Fruit fly (Drosophila melanogaster): ENCODE results near the gene wts.

The wts gene

dm6 chr3R:30849473-30850145 is 43.2 kb upstream of the wts start:
- TF ChIP-seq Kr (GFP tag; optimal IDR thresholded peaks at IDR 0.05) (peak; percentile 52), cad (GFP tag; optimal IDR thresholded peaks at IDR 0.05) (peak; percentile 89), Awh (GFP tag; IDR thresholded peaks at IDR 0.05) (no peak), Opbp (GFP tag; IDR thresholded peaks at IDR 0.05; ENCODE audit: partially characterized antibody) (no peak), Ets65A (GFP tag) (peak; percentile 78), zen (tag; optimal IDR thresholded peaks at IDR 0.05) (peak; percentile 76), vfl (GFP tag; optimal IDR thresholded peaks at IDR 0.05) (no peak), D (optimal IDR thresholded peaks at IDR 0.05) (peak; percentile 12), D (GFP tag; optimal IDR thresholded peaks at IDR 0.05) (no peak), sc (optimal IDR thresholded peaks at IDR 0.05) (no peak), sc (GFP tag; optimal IDR thresholded peaks at IDR 0.05) (no peak), CG8290 (GFP tag; optimal IDR thresholded peaks at IDR 0.05) (no peak), CG8290 (tag; optimal IDR thresholded peaks at IDR 0.05) (no peak), Ptx1 (GFP tag; IDR thresholded peaks at IDR 0.05) (no peak), tll (GFP tag; optimal IDR thresholded peaks at IDR 0.05) (peak in 1 of 2 experiments; percentile 100)

dm6 chr3R:30844436-30844835 is 38.0 kb upstream of the wts start:
- TF ChIP-seq CG34224 (GFP tag; IDR thresholded peaks at IDR 0.05; ENCODE audit: partially characterized antibody) = no peak
- no peak for TF ChIP-seq her (GFP tag; optimal IDR thresholded peaks at IDR 0.05)
- TF ChIP-seq NC2β (GFP tag; optimal IDR thresholded peaks at IDR 0.05) = no peak
- TF ChIP-seq Nf-YB (GFP tag; optimal IDR thresholded peaks at IDR 0.05) = no peak
- no peak for TF ChIP-seq D19B (GFP tag; optimal IDR thresholded peaks at IDR 0.05)

dm6 chr3R:30843709-30844108 is 37.3 kb upstream of the wts start:
- no peak for TF ChIP-seq H15 (GFP tag; IDR thresholded peaks at IDR 0.05)
- TF ChIP-seq Ets65A (GFP tag) = peak; percentile 69
- no peak for TF ChIP-seq unc-4 (GFP tag; IDR thresholded peaks at IDR 0.05; ENCODE audit: partially characterized antibody)

dm6 chr3R:30842639-30843476 is 36.4 kb upstream of the wts start:
- peak; percentile 93 for TF ChIP-seq Ets65A (GFP tag)
- TF ChIP-seq stc (GFP tag; IDR thresholded peaks at IDR 0.05) = no peak
- TF ChIP-seq mam (GFP tag; optimal IDR thresholded peaks at IDR 0.05) = no peak
- TF ChIP-seq hkb (optimal IDR thresholded peaks at IDR 0.05) = no peak
- TF ChIP-seq hkb (GFP tag; IDR thresholded peaks at IDR 0.05) = no peak
- no peak for TF ChIP-seq Mad (GFP tag; optimal IDR thresholded peaks at IDR 0.05)
- peak; percentile 42 for TF ChIP-seq sens (GFP tag)
- no peak for TF ChIP-seq ftz-f1 (GFP tag; optimal IDR thresholded peaks at IDR 0.05)
- no peak for TF ChIP-seq CG4854 (GFP tag; optimal IDR thresholded peaks at IDR 0.05)
- no peak for TF ChIP-seq cad (GFP tag; optimal IDR thresholded peaks at IDR 0.05)
- TF ChIP-seq Sox100B (GFP tag; optimal IDR thresholded peaks at IDR 0.05) = no peak
- TF ChIP-seq Nf-YC (tag; optimal IDR thresholded peaks at IDR 0.05) = no peak
- peak; percentile 43 for TF ChIP-seq D19A (tag; optimal IDR thresholded peaks at IDR 0.05)
- TF ChIP-seq tx (GFP tag; optimal IDR thresholded peaks at IDR 0.05) = no peak
- TF ChIP-seq CG12391 (tag; optimal IDR thresholded peaks at IDR 0.05) = no peak
- no peak for TF ChIP-seq CG11695 (GFP tag; IDR thresholded peaks at IDR 0.05)
- no peak for TF ChIP-seq CG2712 (tag; optimal IDR thresholded peaks at IDR 0.05)
- no peak for TF ChIP-seq CG31388 (GFP tag; optimal IDR thresholded peaks at IDR 0.05)
- no peak for TF ChIP-seq p53 (GFP tag; optimal IDR thresholded peaks at IDR 0.05)
- no peak for TF ChIP-seq Sry-β (GFP tag; optimal IDR thresholded peaks at IDR 0.05)
- peak; percentile 41 for TF ChIP-seq nom (GFP tag; optimal IDR thresholded peaks at IDR 0.05)
- TF ChIP-seq CG1602 (GFP tag; optimal IDR thresholded peaks at IDR 0.05) = no peak

Data from whole organism, embryonic.